Worm (Caenorhabditis elegans): ENCODE results near the gene lec-2.

DNA sequence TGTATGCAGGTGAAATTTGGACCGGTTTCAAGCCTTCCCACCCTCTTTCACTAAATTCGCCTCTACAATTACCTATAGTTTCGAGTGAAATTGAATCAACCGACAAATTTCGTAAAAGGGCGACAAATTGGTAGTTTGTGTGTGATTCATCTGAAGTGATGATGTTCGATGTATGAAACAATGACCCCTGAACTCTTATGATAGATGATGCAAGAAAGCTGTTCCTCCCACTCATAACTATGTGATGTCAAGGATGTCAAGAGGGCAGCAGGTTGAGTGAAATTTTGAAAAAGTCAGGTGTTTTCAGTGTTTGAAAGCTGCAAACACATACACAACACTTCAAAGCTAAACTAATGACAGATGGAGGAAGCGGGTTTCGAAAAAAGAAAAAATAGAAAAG, 3.5 kb downstream of the lec-2 start:
- no peak for TF ChIP-seq ama-1 (optimal IDR thresholded peaks at IDR 0.05)
- TF ChIP-seq ama-1 (GFP tag; optimal IDR thresholded peaks at IDR 0.05): no peak
- no peak for TF ChIP-seq C17E4.6 (GFP tag; IDR thresholded peaks at IDR 0.05)
- TF ChIP-seq mes-4 (tag; optimal IDR thresholded peaks at IDR 0.05): no peak

All from whole organism, young adult.